Worm (Caenorhabditis elegans) whole organism, mixed stage, embryonic: ENCODE results near the gene C15B12.8.

Experiments
- bed-3 ChIP-seq: fragments of 200-800 bp; sonication (Bioruptor generic); optimal IDR thresholded peaks from 3 replicates; lab custom pipeline; 2018; ENCODE audit warnings: mild to moderate bottlenecking, missing genetic modification characterization, moderate library complexity, missing compliant biosample characterization
- drap-1 ChIP-seq: fragments of 200-800 bp; sonication (Bioruptor generic); optimal IDR thresholded peaks from 3 replicates; lab custom pipeline; 2018; ENCODE audit warnings: mild to moderate bottlenecking, missing genetic modification characterization, missing compliant biosample characterization
- elt-1 ChIP-seq: sonication (generic microtip); optimal IDR thresholded peaks from 2 replicates; lab custom pipeline; 2017; ENCODE audit warnings: missing genetic modification characterization, mild to moderate bottlenecking, missing compliant biosample characterization, antibody characterized with exemption, moderate library complexity, borderline replicate concordance; ENCODE audit not compliant: insufficient read depth
- elt-3 ChIP-seq: fragments of 150-350 bp; optimal IDR thresholded peaks from 2 replicates; lab custom pipeline; 2014; ENCODE audit warnings: missing biosample characterization, missing genetic modification characterization
- pha-4 ChIP-seq: fragments of 150-350 bp; optimal IDR thresholded peaks from 2 replicates; lab custom pipeline; 2018; ENCODE audit warnings: missing biosample characterization, missing genetic modification reagents, missing genetic modification characterization
- unc-39 ChIP-seq: fragments of 150-350 bp; optimal IDR thresholded peaks from 2 replicates; lab custom pipeline; 2014; ENCODE audit warnings: missing biosample characterization, missing genetic modification characterization
- unc-62 ChIP-seq: fragments of 150-350 bp; optimal IDR thresholded peaks from 2 replicates; lab custom pipeline; 2014; ENCODE audit warnings: missing biosample characterization, missing genetic modification reagents, missing genetic modification characterization

ce11 chrX:6433688-6434087, 40.4 kb upstream of the C15B12.8 start, which contains the start of gene K10C2.2:
- no peak for TF ChIP-seq elt-3 (tag; lab: Kevin White, UChicago)
- no peak for TF ChIP-seq elt-1
- no peak for TF ChIP-seq unc-39 (tag; lab: Kevin White, UChicago)
- no peak for TF ChIP-seq drap-1
- no peak for TF ChIP-seq bed-3
- no peak for TF ChIP-seq pha-4 (tag; lab: Kevin White, UChicago)
- TF ChIP-seq unc-62 = no peak
